Fruit fly (Drosophila melanogaster): Measurements from ENCODE around the gene ome.
A peak's percentile ranks its signal among the peaks of the same experiment; 100 is the strongest.

The ome gene

dm6 chr3L:14755951-14756723 lies 83.5 kb downstream of the ome start (continued):
- TF ChIP-seq CG5180 (GFP tag; optimal IDR thresholded peaks at IDR 0.05) (peak; percentile 80), CG6689 (GFP tag; IDR thresholded peaks at IDR 0.05) (peak; percentile 86), CG2712 (tag; optimal IDR thresholded peaks at IDR 0.05) (peak; percentile 88), Nf-YB (GFP tag; optimal IDR thresholded peaks at IDR 0.05) (peak; percentile 59), CG8478 (optimal IDR thresholded peaks at IDR 0.05) (peak; percentile 95), CG32532 (GFP tag; IDR thresholded peaks at IDR 0.05) (peak; percentile 82), CG11723 (GFP tag; optimal IDR thresholded peaks at IDR 0.05) (peak; percentile 81), CG13894 (tag; optimal IDR thresholded peaks at IDR 0.05) (peak; percentile 62), org-1 (GFP tag; optimal IDR thresholded peaks at IDR 0.05) (peak; percentile 87), CG16863 (GFP tag; optimal IDR thresholded peaks at IDR 0.05) (peak; percentile 62), CG7786 (GFP tag; optimal IDR thresholded peaks at IDR 0.05) (peak; percentile 70), ewg (GFP tag; optimal IDR thresholded peaks at IDR 0.05) (peak; percentile 57), Atf3 (GFP tag; optimal IDR thresholded peaks at IDR 0.05) (peak; percentile 37), lilli (GFP tag; optimal IDR thresholded peaks at IDR 0.05) (peak; percentile 83), dimm (GFP tag; IDR thresholded peaks at IDR 0.05) (peak; percentile 9; the same call in 1 of the 2 replicates), esg (GFP tag; conservative IDR thresholded peaks at IDR 0.05) (peak; percentile 79), NfI (GFP tag; optimal IDR thresholded peaks at IDR 0.05) (peak; percentile 80), Max (GFP tag; optimal IDR thresholded peaks at IDR 0.05) (peak; percentile 82), CG33213 (GFP tag; optimal IDR thresholded peaks at IDR 0.05) (peak; percentile 39), CG4730 (GFP tag; IDR thresholded peaks at IDR 0.05) (peak; percentile 81), CG6272 (GFP tag; IDR thresholded peaks at IDR 0.05) (peak; percentile 71), CG14050 (GFP tag; IDR thresholded peaks at IDR 0.05) (peak; percentile 79), danr (GFP tag; IDR thresholded peaks at IDR 0.05) (peak; percentile 61), CG12391 (tag; optimal IDR thresholded peaks at IDR 0.05) (peak; percentile 89), odd (GFP tag; optimal IDR thresholded peaks at IDR 0.05) (peak; percentile 84), trh (GFP tag; optimal IDR thresholded peaks at IDR 0.05) (peak; percentile 28), CG10543 (GFP tag; optimal IDR thresholded peaks at IDR 0.05) (peak; percentile 77), CG12104 (GFP tag; optimal IDR thresholded peaks at IDR 0.05) (peak; percentile 77), CG10654 (GFP tag; optimal IDR thresholded peaks at IDR 0.05) (peak; percentile 72), CG8924 (tag; optimal IDR thresholded peaks at IDR 0.05) (peak; percentile 91), CG3838 (GFP tag; optimal IDR thresholded peaks at IDR 0.05) (peak; percentile 25), abd-A (tag; optimal IDR thresholded peaks at IDR 0.05) (peak; percentile 76), lmd (GFP tag; IDR thresholded peaks at IDR 0.05) (peak; percentile 91), Jarid2 (GFP tag; optimal IDR thresholded peaks at IDR 0.05) (no peak), CG13296 (GFP tag; optimal IDR thresholded peaks at IDR 0.05) (peak; percentile 86), CG10979 (tag; optimal IDR thresholded peaks at IDR 0.05) (peak; percentile 77), Nf-YC (tag; optimal IDR thresholded peaks at IDR 0.05) (peak; percentile 82), D19B (GFP tag; optimal IDR thresholded peaks at IDR 0.05) (peak; percentile 80), CG9437 (GFP tag; optimal IDR thresholded peaks at IDR 0.05) (peak; percentile 89), run (tag; optimal IDR thresholded peaks at IDR 0.05) (peak; percentile 85), mld (GFP tag; IDR thresholded peaks at IDR 0.05; ENCODE audit: partially characterized antibody) (no peak), gce (GFP tag; IDR thresholded peaks at IDR 0.05) (peak; percentile 60; the same call in 2 of the 3 replicates), Drgx (GFP tag; IDR thresholded peaks at IDR 0.05) (peak; percentile 84), zen2 (GFP tag; IDR thresholded peaks at IDR 0.05; ENCODE audit: partially characterized antibody) (peak; percentile 59; the same call in 1 of the 3 replicates), CG12071 (GFP tag; optimal IDR thresholded peaks at IDR 0.05) (peak; percentile 68), MBD-R2 (GFP tag; IDR thresholded peaks at IDR 0.05) (peak; percentile 40), zfh1 (GFP tag; IDR thresholded peaks at IDR 0.05) (peak; percentile 69), prd (optimal IDR thresholded peaks at IDR 0.05) (no peak), prd (GFP tag; IDR thresholded peaks at IDR 0.05) (peak; percentile 88)

All from whole organism, embryonic.